Fruit fly (Drosophila melanogaster) whole organism, adult: Measurements from ENCODE around the gene Cypl.

Experiments used
- CG11617 ChIP-seq: fragments of 200-800 bp; sonication (Bioruptor generic); optimal IDR thresholded peaks from 2 replicates; lab custom pipeline; 2017; ENCODE audit warnings: mild to moderate bottlenecking, missing biosample characterization, missing genetic modification reagents, missing genetic modification characterization
- CG12768 ChIP-seq: fragments of 200-800 bp; sonication (Bioruptor generic); optimal IDR thresholded peaks from 2 replicates; lab custom pipeline; 2017; ENCODE audit warnings: missing biosample characterization, missing genetic modification characterization, mild to moderate bottlenecking, moderate library complexity, missing genetic modification reagents
- CG14711 ChIP-seq: fragments of 200-800 bp; sonication (Bioruptor generic); optimal IDR thresholded peaks from 2 replicates; lab custom pipeline; 2018; ENCODE audit warnings: missing biosample characterization, mild to moderate bottlenecking, missing genetic modification characterization, moderate library complexity
- CG1620 ChIP-seq: fragments of 200-800 bp; sonication (Bioruptor generic); optimal IDR thresholded peaks from 2 replicates; lab custom pipeline; 2016; ENCODE audit warnings: missing biosample characterization, missing genetic modification characterization
- CG33017 ChIP-seq: fragments of 200-800 bp; sonication (Bioruptor generic); optimal IDR thresholded peaks from 2 replicates; lab custom pipeline; 2018; ENCODE audit warnings: missing biosample characterization, mild to moderate bottlenecking, missing genetic modification characterization, moderate library complexity
- CG5204 ChIP-seq: fragments of 200-800 bp; sonication (Bioruptor generic); optimal IDR thresholded peaks from 2 replicates; lab custom pipeline; 2016; ENCODE audit warnings: missing biosample characterization, missing genetic modification characterization
- CG7045 ChIP-seq: fragments of 200-800 bp; sonication (Bioruptor generic); optimal IDR thresholded peaks from 2 replicates; lab custom pipeline; 2017; ENCODE audit warnings: missing biosample characterization, mild to moderate bottlenecking, missing genetic modification characterization
- CG7101 ChIP-seq: fragments of 200-800 bp; sonication (Bioruptor generic); optimal IDR thresholded peaks from 2 replicates; lab custom pipeline; 2018; ENCODE audit warnings: missing biosample characterization, mild to moderate bottlenecking, missing genetic modification characterization, moderate library complexity
- Clk ChIP-seq: fragments of 200-800 bp; sonication (Bioruptor generic); optimal IDR thresholded peaks from 2 replicates; lab custom pipeline; 2017; ENCODE audit warnings: missing biosample characterization, missing genetic modification characterization
- Crg-1 ChIP-seq: fragments of 200-800 bp; sonication (Bioruptor generic); optimal IDR thresholded peaks from 2 replicates; lab custom pipeline; 2016; ENCODE audit warnings: missing biosample characterization, missing genetic modification characterization
- Hr96 ChIP-seq: fragments of 200-800 bp; sonication (Bioruptor generic); optimal IDR thresholded peaks from 2 replicates; lab custom pipeline; 2016; ENCODE audit warnings: missing biosample characterization, missing genetic modification characterization
- Mnt ChIP-seq: fragments of 200-800 bp; sonication (Bioruptor generic); optimal IDR thresholded peaks from 2 replicates; lab custom pipeline; 2016; ENCODE audit warnings: missing biosample characterization, mild to moderate bottlenecking, missing genetic modification characterization
- bab1 ChIP-seq: fragments of 200-800 bp; sonication (Bioruptor generic); optimal IDR thresholded peaks from 3 replicates; lab custom pipeline; 2019; ENCODE audit warnings: missing biosample characterization, mild to moderate bottlenecking, missing genetic modification characterization, moderate library complexity
- cic ChIP-seq: fragments of 200-800 bp; sonication (Bioruptor generic); optimal IDR thresholded peaks from 2 replicates; lab custom pipeline; 2017; ENCODE audit warnings: missing biosample characterization, mild to moderate bottlenecking, missing genetic modification characterization, moderate library complexity
- cnc ChIP-seq, 2 experiments: fragments of >200 bp; optimal IDR thresholded peaks; 2 replicates each; lab custom pipeline; 2017
- kay ChIP-seq: fragments of 200-800 bp; sonication (Bioruptor generic); peaks from one replicate; lab custom pipeline; 2016; ENCODE audit warnings: missing biosample characterization, missing genetic modification characterization, borderline replicate concordance
- ovo ChIP-seq: fragments of 200-800 bp; sonication (Bioruptor generic); optimal IDR thresholded peaks from 2 replicates; lab custom pipeline; 2016; ENCODE audit warnings: missing biosample characterization, missing genetic modification characterization
- pad ChIP-seq: fragments of 200-800 bp; sonication (Bioruptor generic); optimal IDR thresholded peaks from 3 replicates; lab custom pipeline; 2017; ENCODE audit warnings: missing biosample characterization, missing genetic modification characterization, mild to moderate bottlenecking, moderate library complexity, missing genetic modification reagents
- tj ChIP-seq: fragments of 200-800 bp; sonication (Bioruptor generic); optimal IDR thresholded peaks from 3 replicates; lab custom pipeline; 2017; ENCODE audit warnings: missing biosample characterization, mild to moderate bottlenecking, missing genetic modification characterization, moderate library complexity
- toe ChIP-seq: fragments of 200-800 bp; sonication (Bioruptor generic); optimal IDR thresholded peaks from 2 replicates; lab custom pipeline; 2016; ENCODE audit warnings: missing biosample characterization, missing genetic modification characterization

Cypl gene

DNA sequence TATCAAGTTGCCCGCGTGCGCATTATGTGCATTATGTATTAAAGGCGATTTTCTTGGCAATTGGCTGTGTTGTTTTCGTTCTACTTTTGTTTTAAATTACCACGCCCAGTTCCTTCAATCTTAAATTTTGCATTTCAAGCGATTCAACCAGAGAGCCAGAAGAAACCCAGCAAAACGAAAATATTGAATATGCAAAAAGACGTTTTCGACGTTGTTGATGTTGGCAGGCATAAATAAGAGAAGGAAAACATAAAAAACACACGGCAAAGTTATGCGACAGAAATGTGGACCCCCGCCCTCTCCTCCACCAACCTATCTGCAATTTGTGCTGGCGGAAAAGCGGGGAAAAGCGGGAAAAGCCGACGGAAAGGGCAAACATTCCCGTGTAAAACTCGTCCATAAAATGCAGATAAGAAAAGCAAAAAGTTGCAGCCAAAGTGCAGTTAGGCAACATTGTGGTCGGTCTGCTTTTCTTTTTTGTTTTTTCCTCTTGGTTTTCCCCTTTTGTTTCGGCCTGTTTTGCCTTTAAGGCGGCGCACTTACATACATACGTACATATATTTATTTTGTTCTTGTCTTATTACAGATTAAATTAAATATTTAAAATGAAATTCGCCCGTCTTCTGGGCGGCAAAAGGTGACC lies 13.3 kb upstream of the Cypl start:
- TF ChIP-seq tj (GFP tag; lab: Kevin White, UChicago): peak; percentile 94
- TF ChIP-seq ovo: no peak

DNA sequence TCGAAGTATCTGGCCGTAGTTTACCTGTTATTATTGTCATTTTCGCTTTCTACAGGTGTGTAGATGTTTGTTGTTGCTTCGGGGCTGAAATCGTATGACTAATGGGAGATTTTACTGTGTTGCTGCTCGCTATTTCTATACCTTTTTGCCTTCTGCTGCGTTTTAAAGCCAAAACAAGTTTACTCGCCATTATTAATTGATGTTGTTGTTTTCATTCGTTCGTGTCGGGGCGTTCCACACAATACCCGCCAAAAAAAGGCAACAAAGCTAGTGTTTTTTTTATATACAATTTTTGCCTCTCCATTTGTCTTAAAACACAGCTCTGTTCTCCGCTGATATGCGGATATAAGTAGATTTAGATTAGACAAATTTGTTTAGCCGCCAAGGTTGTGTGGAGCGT lies 12.6 kb upstream of the Cypl start:
- peak; percentile 18 for TF ChIP-seq bab1 (GFP tag; lab: Kevin White, UChicago)
- no peak for TF ChIP-seq CG14711

DNA sequence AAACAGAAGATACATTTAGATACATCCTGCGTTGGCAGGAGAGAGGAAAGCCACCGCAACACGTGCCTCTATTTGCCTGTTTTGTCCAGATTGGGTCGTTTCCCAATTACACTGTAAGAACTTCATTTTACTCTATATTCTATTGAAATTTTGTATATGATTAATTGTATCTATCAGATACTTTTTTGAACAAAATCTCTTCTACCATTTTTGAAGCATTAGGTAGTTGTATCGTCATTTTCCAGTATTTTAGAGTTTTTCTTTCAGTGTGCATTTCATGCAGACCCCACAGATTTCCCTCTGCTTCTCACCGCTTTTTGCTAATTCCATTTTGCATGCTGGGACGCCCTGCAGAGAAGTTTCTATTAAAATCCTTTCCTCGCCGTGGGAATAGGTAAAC lies 11.8 kb upstream of the Cypl start:
- no peak for TF ChIP-seq CG7101 (tag; lab: Kevin White, UChicago)
- no peak for TF ChIP-seq toe (GFP tag; lab: Kevin White, UChicago)
- no peak for TF ChIP-seq Clk (GFP tag; lab: Kevin White, UChicago)
- no peak for TF ChIP-seq tj (GFP tag; lab: Kevin White, UChicago)
- TF ChIP-seq CG14711: no peak
- TF ChIP-seq CG11617: no peak
- TF ChIP-seq Hr96 (GFP tag; lab: Kevin White, UChicago): no peak
- no peak for TF ChIP-seq pad (GFP tag; lab: Kevin White, UChicago)
- TF ChIP-seq kay (GFP tag; lab: Kevin White, UChicago): no peak

DNA sequence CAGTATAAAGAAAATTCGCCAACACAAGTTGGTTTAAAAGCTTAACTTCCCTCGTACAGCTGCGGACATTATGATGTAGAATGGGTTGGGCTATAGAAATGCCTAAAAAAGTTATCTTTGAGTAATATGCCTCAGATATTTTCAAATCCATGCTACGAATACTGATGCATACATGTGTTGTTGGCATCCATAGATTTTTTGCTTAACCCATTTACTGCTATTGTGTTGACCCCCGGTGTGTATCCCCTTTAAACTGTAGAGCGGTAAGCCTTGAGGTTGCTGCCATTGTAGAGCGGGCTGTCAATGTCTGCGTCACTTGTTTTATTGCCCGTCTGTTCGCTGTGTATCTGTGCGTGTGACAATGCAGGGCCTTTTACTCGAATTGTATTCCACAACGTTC lies 10.2 kb upstream of the Cypl start:
- TF ChIP-seq CG33017 (peak; percentile 52), CG11617 (peak; percentile 38), CG5204 (GFP tag; lab: Kevin White, UChicago) (no peak), tj (GFP tag; lab: Kevin White, UChicago) (peak; percentile 41), CG7045 (peak; percentile 55), Mnt (GFP tag; lab: Kevin White, UChicago) (no peak), bab1 (GFP tag; lab: Kevin White, UChicago) (peak; percentile 88), Hr96 (GFP tag; lab: Kevin White, UChicago) (no peak), ovo (no peak), pad (GFP tag; lab: Kevin White, UChicago) (no peak), CG7101 (tag; lab: Kevin White, UChicago) (peak; percentile 68), CG12768 (peak; percentile 53), Crg-1 (GFP tag; lab: Kevin White, UChicago) (no peak), Clk (GFP tag; lab: Kevin White, UChicago) (no peak), toe (GFP tag; lab: Kevin White, UChicago) (no peak), CG1620 (GFP tag; lab: Kevin White, UChicago) (no peak), cnc (optimal IDR thresholded peaks at IDR 0.05; lab: Kevin White, UChicago) (no peak), CG14711 (peak; percentile 68), cic (GFP tag; lab: Kevin White, UChicago) (no peak), kay (GFP tag; lab: Kevin White, UChicago) (no peak)

DNA sequence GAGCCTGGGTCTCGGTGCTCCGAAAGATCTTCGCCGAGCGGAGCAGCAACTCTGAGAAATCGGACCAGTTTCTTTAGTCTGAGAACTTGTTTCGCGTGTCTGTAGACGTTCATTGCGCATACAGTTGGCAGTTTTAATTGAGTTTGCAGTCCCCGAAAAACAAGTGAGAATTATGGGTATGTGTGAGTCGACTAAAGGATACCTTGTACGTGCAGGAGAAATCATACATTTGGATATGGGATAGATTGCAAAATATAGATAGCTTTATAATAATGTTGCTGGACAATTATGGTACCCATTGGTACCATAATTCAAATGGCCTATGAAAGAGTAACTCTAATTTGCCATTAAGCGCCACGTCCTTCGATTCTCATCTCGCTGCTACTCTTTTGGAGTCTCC lies 9.7 kb upstream of the Cypl start:
- TF ChIP-seq CG5204 (GFP tag; lab: Kevin White, UChicago) (no peak), ovo (no peak), bab1 (GFP tag; lab: Kevin White, UChicago) (no peak), CG11617 (no peak)

DNA sequence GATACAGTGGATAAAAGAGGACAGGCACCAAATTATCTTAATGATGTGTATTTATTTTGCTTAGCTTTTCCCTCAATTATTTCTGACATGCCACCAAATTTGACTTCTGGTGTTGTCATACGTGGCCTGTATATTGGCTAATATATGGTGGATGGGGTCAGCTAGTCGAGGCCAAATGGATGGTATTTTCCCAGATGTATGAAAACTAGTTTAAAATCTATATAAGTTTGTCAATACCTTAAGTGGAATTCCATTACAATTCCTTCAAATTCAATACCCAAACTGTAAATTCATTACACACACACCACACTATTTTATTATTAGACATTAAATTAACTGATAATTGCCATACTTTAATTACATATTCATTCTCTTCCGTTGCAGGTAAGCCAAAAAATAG lies 9.1 kb upstream of the Cypl start:
- TF ChIP-seq cnc (optimal IDR thresholded peaks at IDR 0.05; lab: Kevin White, UChicago) (no peak), CG33017 (no peak), Crg-1 (GFP tag; lab: Kevin White, UChicago) (no peak), pad (GFP tag; lab: Kevin White, UChicago) (no peak), CG14711 (no peak), CG5204 (GFP tag; lab: Kevin White, UChicago) (no peak), CG7101 (tag; lab: Kevin White, UChicago) (no peak), CG12768 (no peak)

DNA sequence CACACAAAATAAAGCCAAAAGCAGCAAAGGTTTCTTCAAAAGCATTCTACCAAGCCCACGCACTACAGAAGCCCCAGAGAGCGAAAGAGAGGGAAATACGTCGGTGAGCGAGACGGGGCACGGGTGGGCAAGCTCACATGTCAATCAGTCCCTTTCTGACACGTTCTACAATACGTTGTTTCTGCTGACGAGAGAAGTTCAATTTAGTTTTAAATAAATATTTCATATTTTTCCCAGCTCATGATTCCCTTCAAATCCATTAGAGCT lies 8.0 kb upstream of the Cypl start:
- no peak for TF ChIP-seq toe (GFP tag; lab: Kevin White, UChicago)
- peak; percentile 78 for TF ChIP-seq tj (GFP tag; lab: Kevin White, UChicago)

DNA sequence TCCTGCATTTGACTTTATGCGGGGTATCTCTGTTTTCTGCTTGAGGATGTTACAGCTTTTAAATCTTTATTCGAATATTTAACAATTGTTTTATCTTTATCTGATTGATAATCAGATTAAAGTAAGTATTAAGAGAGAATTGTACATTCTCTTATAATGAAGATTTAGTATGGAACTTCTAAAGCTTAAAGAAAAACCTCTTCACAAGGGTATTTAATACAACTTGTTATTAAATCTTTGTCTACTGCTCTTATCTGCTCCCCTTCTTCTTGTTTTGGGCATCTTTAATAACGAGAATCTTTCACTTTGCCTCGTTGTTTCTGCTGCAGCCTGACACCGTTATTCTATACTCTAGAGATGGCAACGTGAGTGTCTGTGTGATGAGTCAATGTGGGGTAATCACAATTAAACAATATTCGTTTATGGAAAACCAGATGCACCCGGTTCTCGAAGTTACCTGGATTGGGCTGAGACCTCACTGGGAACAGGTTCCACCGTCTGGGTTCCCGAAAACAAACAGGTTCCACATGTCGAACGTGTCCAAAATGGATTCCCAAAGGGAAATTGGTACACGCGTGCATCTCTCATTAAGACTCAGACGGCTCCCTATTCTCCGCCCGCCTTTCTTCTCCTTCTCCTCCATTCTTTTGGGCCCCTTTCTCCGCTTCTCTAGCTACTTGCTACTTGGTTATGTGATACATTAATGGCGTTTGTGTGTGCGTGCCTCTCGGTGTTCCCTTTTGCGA lies 7.5 kb upstream of the Cypl start:
- TF ChIP-seq CG5204 (GFP tag; lab: Kevin White, UChicago) (no peak), CG12768 (no peak), kay (GFP tag; lab: Kevin White, UChicago) (no peak), pad (GFP tag; lab: Kevin White, UChicago) (no peak), CG33017 (no peak), bab1 (GFP tag; lab: Kevin White, UChicago) (no peak), cic (GFP tag; lab: Kevin White, UChicago) (no peak), CG11617 (no peak), ovo (no peak), Hr96 (GFP tag; lab: Kevin White, UChicago) (no peak), toe (GFP tag; lab: Kevin White, UChicago) (no peak), CG1620 (GFP tag; lab: Kevin White, UChicago) (no peak), Mnt (GFP tag; lab: Kevin White, UChicago) (no peak), CG7101 (tag; lab: Kevin White, UChicago) (no peak), Crg-1 (GFP tag; lab: Kevin White, UChicago) (no peak), cnc (optimal IDR thresholded peaks at IDR 0.05; lab: Kevin White, UChicago) (no peak), CG14711 (no peak), tj (GFP tag; lab: Kevin White, UChicago) (no peak), Clk (GFP tag; lab: Kevin White, UChicago) (no peak)
